Worm (Caenorhabditis elegans): ENCODE results near the gene fbxa-120.

Gene fbxa-120

DNA sequence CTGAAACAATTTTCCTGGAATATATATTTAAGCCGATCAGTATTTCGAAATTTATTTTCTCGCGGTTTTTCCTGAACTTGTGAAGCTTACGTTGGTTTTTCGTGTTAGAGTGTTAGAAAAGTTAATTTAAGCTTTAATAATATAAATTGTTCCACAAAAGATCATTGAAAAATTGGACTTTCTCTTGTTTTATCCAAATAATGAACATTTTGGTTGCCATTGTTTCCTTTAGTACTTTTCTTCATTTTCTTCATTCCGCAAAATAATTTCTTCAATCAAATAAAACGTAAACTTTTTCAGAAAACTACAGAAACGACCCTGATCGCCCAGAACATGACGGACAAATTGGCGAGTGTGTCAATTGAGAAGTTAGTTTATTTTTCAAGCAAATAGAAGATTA lies at the start of gene fbxa-120:
TSS of gene fbxa-120 (plus strand) at position 301 of the 400 bp plus-strand sequence.
- no peak for TF ChIP-seq hlh-1 (tag; optimal IDR thresholded peaks at IDR 0.05)
- TF ChIP-seq mls-2 (tag; optimal IDR thresholded peaks at IDR 0.05): no peak
- no peak for TF ChIP-seq snpc-4 (tag; optimal IDR thresholded peaks at IDR 0.05)
- TF ChIP-seq lin-32 (GFP tag; optimal IDR thresholded peaks at IDR 0.05): no peak
- no peak for TF ChIP-seq ceh-83 (GFP tag; optimal IDR thresholded peaks at IDR 0.05)
- no peak for TF ChIP-seq mep-1 (tag; optimal IDR thresholded peaks at IDR 0.05)
- TF ChIP-seq pha-4 (tag; optimal IDR thresholded peaks at IDR 0.05): no peak
- no peak for TF ChIP-seq ces-1 (GFP tag; optimal IDR thresholded peaks at IDR 0.05)
- no peak for TF ChIP-seq ham-2 (GFP tag; optimal IDR thresholded peaks at IDR 0.05)
- no peak for TF ChIP-seq lin-13 (tag; optimal IDR thresholded peaks at IDR 0.05)
- no peak for TF ChIP-seq drap-1 (GFP tag; optimal IDR thresholded peaks at IDR 0.05)
- TF ChIP-seq elt-3 (tag; optimal IDR thresholded peaks at IDR 0.05): no peak

DNA sequence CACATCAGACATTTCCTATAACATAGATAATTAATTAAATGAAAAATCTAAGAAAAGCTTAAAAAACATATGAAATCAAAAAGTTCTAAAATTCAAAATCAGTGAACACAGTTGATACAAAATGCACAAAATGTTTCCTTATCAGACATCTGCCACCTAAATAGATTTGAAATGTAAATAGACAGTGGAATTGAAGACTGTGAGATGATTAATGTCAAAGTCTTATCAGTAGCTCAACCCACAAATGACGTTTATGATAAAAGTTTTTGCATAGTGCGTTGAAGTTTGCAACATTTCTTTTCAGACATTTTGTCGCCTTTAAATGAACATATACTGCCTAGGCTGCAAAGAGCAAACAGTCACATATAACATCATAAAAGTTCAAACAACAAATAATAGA lies 45.8 kb upstream of the fbxa-120 start, which contains the start of gene Y40C7B.4:
TSS of gene Y40C7B.4 (minus strand) at position 19 of the 400 bp plus-strand sequence.
- TF ChIP-seq zip-8 (tag; optimal IDR thresholded peaks at IDR 0.05): no peak
- no peak for TF ChIP-seq nhr-2 (tag; optimal IDR thresholded peaks at IDR 0.05)
- no peak for TF ChIP-seq ces-1 (GFP tag; optimal IDR thresholded peaks at IDR 0.05)
- TF ChIP-seq nhr-28 (tag; optimal IDR thresholded peaks at IDR 0.05): no peak
- no peak for TF ChIP-seq snpc-4 (tag; optimal IDR thresholded peaks at IDR 0.05)
- TF ChIP-seq hlh-1 (tag; optimal IDR thresholded peaks at IDR 0.05): no peak
- TF ChIP-seq cnd-1 (tag; optimal IDR thresholded peaks at IDR 0.05): no peak
- no peak for TF ChIP-seq tbx-8 (GFP tag; optimal IDR thresholded peaks at IDR 0.05)
- TF ChIP-seq M03D4.4 (tag; optimal IDR thresholded peaks at IDR 0.05): no peak
- TF ChIP-seq ceh-39 (tag; optimal IDR thresholded peaks at IDR 0.05): no peak
- no peak for TF ChIP-seq bed-3 (GFP tag; optimal IDR thresholded peaks at IDR 0.05)

DNA sequence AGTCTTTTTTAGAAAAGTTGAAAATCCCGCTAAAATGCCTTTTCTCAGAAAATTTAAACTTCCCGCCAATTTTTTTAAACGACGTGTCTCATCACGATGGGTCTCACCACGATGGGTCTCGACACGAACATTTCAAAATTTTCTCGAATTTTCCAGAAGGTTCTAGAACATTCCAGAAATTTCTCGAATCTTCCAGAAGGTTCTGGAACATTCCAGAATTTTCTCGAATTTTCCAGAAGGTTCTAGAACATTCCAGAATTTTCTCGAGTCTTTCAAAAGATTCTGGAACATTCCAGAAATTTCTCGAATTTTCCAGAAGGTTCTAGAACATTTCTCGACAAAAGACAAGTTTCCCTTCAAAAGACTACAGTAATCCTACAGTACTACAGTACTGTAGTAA lies 14.1 kb upstream of the fbxa-120 start:
- TF ChIP-seq pha-4 (tag; optimal IDR thresholded peaks at IDR 0.05) (no peak), mep-1 (tag; optimal IDR thresholded peaks at IDR 0.05) (no peak), sem-2 (GFP tag; optimal IDR thresholded peaks at IDR 0.05) (peak; percentile 55), bed-3 (GFP tag; optimal IDR thresholded peaks at IDR 0.05) (no peak), nhr-237 (tag; optimal IDR thresholded peaks at IDR 0.05) (no peak), ceh-83 (GFP tag; optimal IDR thresholded peaks at IDR 0.05) (peak; percentile 87), ceh-39 (tag; optimal IDR thresholded peaks at IDR 0.05) (no peak)

DNA sequence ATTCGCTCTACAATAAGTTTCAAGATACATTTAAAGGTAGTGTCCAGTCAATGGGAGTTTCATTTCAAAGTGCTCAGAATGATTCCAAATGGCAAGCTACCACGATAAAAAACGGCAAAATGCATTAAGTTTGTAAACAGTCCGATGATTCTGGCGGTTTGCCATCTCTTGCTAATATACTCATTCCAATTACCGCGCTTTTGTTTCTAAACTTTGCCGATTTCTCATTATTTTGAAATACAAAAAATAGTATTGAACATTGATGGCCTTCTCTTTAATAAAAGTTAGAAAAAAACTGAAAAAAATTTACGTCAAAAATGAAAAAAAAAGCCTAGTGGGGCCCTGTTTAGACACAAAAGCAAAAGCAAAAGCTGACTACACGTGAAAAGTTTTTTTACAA lies 8.5 kb upstream of the fbxa-120 start:
- TF ChIP-seq bed-3 (GFP tag; optimal IDR thresholded peaks at IDR 0.05) (no peak), tbx-8 (GFP tag; optimal IDR thresholded peaks at IDR 0.05) (no peak), ceh-43 (GFP tag; optimal IDR thresholded peaks at IDR 0.05) (no peak)

DNA sequence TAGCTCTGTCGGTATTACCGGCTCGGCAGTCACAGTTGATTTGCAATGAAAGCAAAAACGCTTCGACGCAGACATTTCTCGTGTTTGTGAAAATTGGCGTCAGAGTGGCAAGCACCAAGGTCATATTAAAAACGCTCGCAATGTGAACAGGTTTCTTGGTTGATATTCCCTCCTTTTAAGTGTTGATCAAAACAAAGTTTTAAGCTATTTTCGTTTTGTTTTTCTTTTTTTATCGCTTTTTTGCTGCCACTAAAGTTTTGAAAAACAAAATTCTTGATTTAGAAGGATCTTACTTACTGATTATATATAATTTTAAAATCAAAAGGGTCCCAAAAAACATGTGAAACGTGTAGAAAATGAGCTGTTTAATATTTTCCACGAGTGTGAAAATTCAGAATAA lies 7.8 kb upstream of the fbxa-120 start, which contains the start of gene C33E10.8:
TSS of gene C33E10.8 (minus strand) at position 101 of the 400 bp plus-strand sequence.
- TF ChIP-seq snpc-4 (tag; optimal IDR thresholded peaks at IDR 0.05): no peak
- TF ChIP-seq unc-120 (tag; optimal IDR thresholded peaks at IDR 0.05; ENCODE audit: poor library complexity, severe bottlenecking): no peak
- TF ChIP-seq mep-1 (tag; optimal IDR thresholded peaks at IDR 0.05): no peak
- TF ChIP-seq ztf-11 (tag; optimal IDR thresholded peaks at IDR 0.05): no peak
- TF ChIP-seq ceh-39 (tag; optimal IDR thresholded peaks at IDR 0.05): no peak
- no peak for TF ChIP-seq lin-32 (GFP tag; optimal IDR thresholded peaks at IDR 0.05)
- TF ChIP-seq unc-62 (GFP tag; optimal IDR thresholded peaks at IDR 0.05): no peak
- no peak for TF ChIP-seq sem-2 (GFP tag; optimal IDR thresholded peaks at IDR 0.05)
- no peak for TF ChIP-seq sptf-1 (tag; optimal IDR thresholded peaks at IDR 0.05)
- TF ChIP-seq ceh-43 (GFP tag; optimal IDR thresholded peaks at IDR 0.05): no peak
- no peak for TF ChIP-seq mab-5 (tag; optimal IDR thresholded peaks at IDR 0.05)
- no peak for TF ChIP-seq nhr-237 (tag; optimal IDR thresholded peaks at IDR 0.05)
- no peak for TF ChIP-seq bed-3 (GFP tag; optimal IDR thresholded peaks at IDR 0.05)
- TF ChIP-seq ces-1 (GFP tag; optimal IDR thresholded peaks at IDR 0.05): no peak
- no peak for TF ChIP-seq tbx-8 (GFP tag; optimal IDR thresholded peaks at IDR 0.05)
- no peak for TF ChIP-seq elt-3 (tag; optimal IDR thresholded peaks at IDR 0.05)
- no peak for TF ChIP-seq ham-2 (GFP tag; optimal IDR thresholded peaks at IDR 0.05)
- TF ChIP-seq nhr-12 (tag; optimal IDR thresholded peaks at IDR 0.05): no peak

DNA sequence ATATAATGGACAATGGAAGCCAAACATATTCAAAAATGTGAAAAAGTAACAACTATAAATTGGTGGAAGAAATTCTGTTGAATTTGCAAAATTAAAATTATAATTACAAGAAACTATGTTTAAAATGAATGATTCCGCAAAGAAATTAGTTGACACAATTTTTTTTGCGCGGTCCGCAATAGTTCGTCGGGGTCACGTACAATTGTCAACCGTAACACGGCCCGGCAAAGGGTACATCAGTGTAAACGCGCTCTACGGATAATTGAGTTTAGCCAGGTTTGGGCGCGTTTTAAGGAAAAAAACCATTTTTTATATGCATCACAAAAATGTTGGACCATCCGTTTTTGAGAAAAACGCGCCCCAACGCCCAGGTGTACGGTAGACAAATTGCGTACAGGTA lies 5.1 kb upstream of the fbxa-120 start:
- TF ChIP-seq lsy-2 (tag; optimal IDR thresholded peaks at IDR 0.05) (peak; percentile 56), snpc-4 (tag; optimal IDR thresholded peaks at IDR 0.05) (no peak)

All from whole organism, mixed stage, embryonic.